Fruit fly (Drosophila melanogaster) whole organism, embryonic: ENCODE data around the gene CG33120.

Experiments used
- ATbp ChIP-seq: fragments of 200-800 bp; sonication (Bioruptor generic); optimal IDR thresholded peaks from 2 replicates; lab custom pipeline; 2017; ENCODE audit warnings: missing biosample characterization, mild to moderate bottlenecking, missing genetic modification characterization, missing genetic modification reagents
- Atf-2 ChIP-seq: fragments of 200-800 bp; sonication (Bioruptor generic); optimal IDR thresholded peaks from 2 replicates; lab custom pipeline; 2016; ENCODE audit warnings: missing biosample characterization, missing genetic modification characterization
- Atf6 ChIP-seq: fragments of 200-800 bp; sonication (Bioruptor generic); IDR thresholded peaks from 2 replicates; pipeline ENCODE4 v1.3.6; 2022; ENCODE audit warnings: missing biosample characterization, missing genetic modification characterization
- CG1024 ChIP-seq: fragments of 200-800 bp; sonication (Bioruptor generic); IDR thresholded peaks from 2 replicates; pipeline ENCODE4 v1.3.6; 2022; ENCODE audit warnings: missing biosample characterization, missing genetic modification characterization
- CG10267 ChIP-seq: fragments of 200-800 bp; sonication (Bioruptor generic); optimal IDR thresholded peaks from 2 replicates; lab custom pipeline; 2018; ENCODE audit warnings: missing biosample characterization, mild to moderate bottlenecking, missing genetic modification characterization, moderate library complexity
- CG10462 ChIP-seq: fragments of 200-800 bp; sonication (Bioruptor generic); optimal IDR thresholded peaks from 2 replicates; lab custom pipeline; 2016; ENCODE audit warnings: missing biosample characterization, missing genetic modification characterization
- CG10959 ChIP-seq: fragments of 200-800 bp; sonication (Bioruptor generic); IDR thresholded peaks from 2 replicates; pipeline ENCODE4 v1.3.6; 2022; ENCODE audit warnings: missing biosample characterization, missing genetic modification characterization
- CG13296 ChIP-seq: fragments of 200-800 bp; sonication (Bioruptor generic); optimal IDR thresholded peaks from 3 replicates; lab custom pipeline; 2018; ENCODE audit warnings: missing biosample characterization, mild to moderate bottlenecking, missing genetic modification characterization
- CG14667 ChIP-seq: fragments of 200-800 bp; sonication (Bioruptor generic); IDR thresholded peaks from 2 replicates; pipeline ENCODE4 v1.3.6; 2022; ENCODE audit warnings: missing biosample characterization, missing genetic modification characterization
- CG18011 ChIP-seq: fragments of 200-800 bp; sonication (Bioruptor generic); optimal IDR thresholded peaks from 2 replicates; lab custom pipeline; 2017; ENCODE audit warnings: missing biosample characterization, missing genetic modification characterization, mild to moderate bottlenecking, moderate library complexity, missing genotype
- CG18476 ChIP-seq: fragments of 200-800 bp; sonication (Bioruptor generic); optimal IDR thresholded peaks from 2 replicates; lab custom pipeline; 2016; ENCODE audit warnings: missing biosample characterization, mild to moderate bottlenecking, missing genetic modification characterization
- CG2678 ChIP-seq: fragments of 200-800 bp; sonication (Bioruptor generic); optimal IDR thresholded peaks from 3 replicates; lab custom pipeline; 2019; ENCODE audit warnings: missing biosample characterization, mild to moderate bottlenecking, missing genetic modification characterization, moderate library complexity
- CG30403 ChIP-seq: fragments of 200-800 bp; sonication (Bioruptor generic); optimal IDR thresholded peaks from 3 replicates; lab custom pipeline; 2016; ENCODE audit warnings: missing biosample characterization, missing genetic modification characterization
- CG31224 ChIP-seq: fragments of 200-800 bp; sonication (Bioruptor generic); IDR thresholded peaks from 2 replicates; pipeline ENCODE4 v1.3.6; 2022; ENCODE audit warnings: missing biosample characterization, missing genetic modification characterization
- CG32532 ChIP-seq: fragments of 200-800 bp; sonication (Bioruptor generic); IDR thresholded peaks from 2 replicates; pipeline ENCODE4 v1.3.6; 2022; ENCODE audit warnings: missing biosample characterization, missing genetic modification characterization
- CG43689 ChIP-seq: fragments of 200-800 bp; sonication (Bioruptor generic); IDR thresholded peaks from 2 replicates; pipeline ENCODE4 v1.3.6; 2022; ENCODE audit warnings: missing biosample characterization, missing genetic modification characterization
- CG4730 ChIP-seq: fragments of 200-800 bp; sonication (Bioruptor generic); IDR thresholded peaks from 2 replicates; pipeline ENCODE4 v1.3.6; 2022; ENCODE audit warnings: missing biosample characterization, missing genetic modification characterization
- CG6854 ChIP-seq: fragments of 200-800 bp; sonication (Bioruptor generic); optimal IDR thresholded peaks from 3 replicates; lab custom pipeline; 2017; ENCODE audit warnings: missing biosample characterization, mild to moderate bottlenecking, missing genetic modification characterization
- CG9437 ChIP-seq: fragments of 200-800 bp; sonication (Bioruptor generic); optimal IDR thresholded peaks from 2 replicates; lab custom pipeline; 2018; ENCODE audit warnings: missing biosample characterization, mild to moderate bottlenecking, missing genetic modification characterization
- CG9932 ChIP-seq: fragments of 200-800 bp; sonication (Bioruptor generic); IDR thresholded peaks from 2 replicates; pipeline ENCODE4 v1.3.6; 2022; ENCODE audit warnings: missing biosample characterization, missing genetic modification characterization
- CoRest ChIP-seq: fragments of 200-800 bp; sonication (Bioruptor generic); optimal IDR thresholded peaks from 3 replicates; lab custom pipeline; 2018; ENCODE audit warnings: missing biosample characterization, mild to moderate bottlenecking, missing genetic modification characterization, moderate library complexity
- D19A ChIP-seq: fragments of 200-800 bp; optimal IDR thresholded peaks from 3 replicates; lab custom pipeline; 2019; ENCODE audit warnings: missing biosample characterization, mild to moderate bottlenecking, missing genetic modification characterization, moderate library complexity
- Drgx ChIP-seq: fragments of 200-800 bp; sonication (Bioruptor generic); IDR thresholded peaks from 2 replicates; pipeline ENCODE4 v1.3.6; 2022; ENCODE audit warnings: missing biosample characterization, missing genetic modification characterization
- H2.0 ChIP-seq: fragments of 200-800 bp; sonication (Bioruptor generic); IDR thresholded peaks from 2 replicates; pipeline ENCODE4 v1.3.6; 2022; ENCODE audit warnings: missing biosample characterization, missing genetic modification characterization
- MESR4 ChIP-seq: fragments of 200-800 bp; sonication (Bioruptor generic); optimal IDR thresholded peaks from 2 replicates; lab custom pipeline; 2018; ENCODE audit warnings: missing biosample characterization, mild to moderate bottlenecking, missing genetic modification characterization, moderate library complexity
- Med ChIP-seq: fragments of 200-800 bp; sonication (Bioruptor generic); peaks from one replicate; lab custom pipeline; 2016; ENCODE audit warnings: missing biosample characterization, missing genetic modification characterization, mild to moderate bottlenecking, inconsistent platforms, moderate library complexity
- Meics ChIP-seq: fragments of 200-800 bp; sonication (Bioruptor generic); optimal IDR thresholded peaks from 2 replicates; lab custom pipeline; 2017; ENCODE audit warnings: missing biosample characterization, mild to moderate bottlenecking, missing genetic modification characterization
- Nf-YB ChIP-seq: fragments of 200-800 bp; sonication (Bioruptor generic); optimal IDR thresholded peaks from 3 replicates; lab custom pipeline; 2019; ENCODE audit warnings: missing biosample characterization, mild to moderate bottlenecking, missing genetic modification characterization, moderate library complexity
- Optix ChIP-seq: fragments of 200-800 bp; sonication (Bioruptor generic); IDR thresholded peaks from 3 replicates; pipeline ENCODE4 v1.3.6; 2022; ENCODE audit warnings: missing biosample characterization, missing genetic modification characterization
- Scr ChIP-seq: fragments of 200-800 bp; sonication (Bioruptor generic); IDR thresholded peaks from 2 replicates; pipeline ENCODE4 v1.3.6; 2022; ENCODE audit warnings: missing biosample characterization, missing genetic modification characterization; ENCODE audit not compliant: partially characterized antibody
- Sry-β ChIP-seq: fragments of 200-800 bp; sonication (Bioruptor generic); optimal IDR thresholded peaks from 2 replicates; lab custom pipeline; 2018; ENCODE audit warnings: missing biosample characterization, mild to moderate bottlenecking, missing genetic modification characterization, moderate library complexity
- Xrp1 ChIP-seq: fragments of 200-800 bp; sonication (Bioruptor generic); IDR thresholded peaks from 2 replicates; pipeline ENCODE4 v1.3.6; 2022; ENCODE audit warnings: missing biosample characterization, missing genetic modification characterization
- ab ChIP-seq: fragments of 200-800 bp; sonication (Bioruptor generic); optimal IDR thresholded peaks from 2 replicates; lab custom pipeline; 2016; ENCODE audit warnings: missing biosample characterization, missing genetic modification characterization
- ap ChIP-seq: fragments of 200-800 bp; sonication (Bioruptor generic); IDR thresholded peaks from 2 replicates; pipeline ENCODE4 v1.3.6; 2022; ENCODE audit warnings: missing biosample characterization, missing genetic modification characterization
- bowl ChIP-seq: fragments of 200-800 bp; sonication (Bioruptor generic); IDR thresholded peaks from 2 replicates; pipeline ENCODE4 v1.3.6; 2022; ENCODE audit warnings: missing biosample characterization, missing genetic modification characterization
- caup ChIP-seq: fragments of 200-800 bp; sonication (Bioruptor generic); optimal IDR thresholded peaks from 3 replicates; lab custom pipeline; 2017; ENCODE audit warnings: missing biosample characterization, mild to moderate bottlenecking, missing genetic modification characterization, moderate library complexity; ENCODE audit not compliant: severe bottlenecking
- dan ChIP-seq: fragments of 200-800 bp; sonication (Bioruptor generic); IDR thresholded peaks from 2 replicates; pipeline ENCODE4 v1.3.6; 2022; ENCODE audit warnings: missing biosample characterization, missing genetic modification characterization
- exex ChIP-seq: fragments of 200-800 bp; sonication (Bioruptor generic); optimal IDR thresholded peaks from 4 replicates; lab custom pipeline; 2018; ENCODE audit warnings: missing biosample characterization, mild to moderate bottlenecking, missing genetic modification characterization, moderate library complexity
- fd96Cb ChIP-seq: fragments of 200-800 bp; sonication (Bioruptor generic); optimal IDR thresholded peaks from 2 replicates; lab custom pipeline; 2018; ENCODE audit warnings: missing biosample characterization, mild to moderate bottlenecking, missing genetic modification characterization, moderate library complexity
- ftz-f1 ChIP-seq: fragments of 200-800 bp; sonication (Bioruptor generic); optimal IDR thresholded peaks from 2 replicates; lab custom pipeline; 2016; ENCODE audit warnings: missing biosample characterization, missing genetic modification characterization
- grau ChIP-seq: fragments of 200-800 bp; optimal IDR thresholded peaks from 3 replicates; lab custom pipeline; 2019; ENCODE audit warnings: missing biosample characterization, mild to moderate bottlenecking, missing genetic modification characterization, moderate library complexity
- ind ChIP-seq: fragments of 200-800 bp; sonication (Bioruptor generic); optimal IDR thresholded peaks from 3 replicates; lab custom pipeline; 2016; ENCODE audit warnings: missing biosample characterization, missing genetic modification characterization
- ken ChIP-seq: fragments of 200-800 bp; sonication (Bioruptor generic); IDR thresholded peaks from 3 replicates; pipeline ENCODE4 v1.3.6; 2022; ENCODE audit warnings: missing biosample characterization, missing genetic modification characterization
- lab ChIP-seq: fragments of 200-800 bp; sonication (Bioruptor generic); optimal IDR thresholded peaks from 3 replicates; lab custom pipeline; 2017; ENCODE audit warnings: missing biosample characterization, missing genetic modification characterization, mild to moderate bottlenecking, moderate library complexity, missing genetic modification reagents
- ro ChIP-seq: fragments of 200-800 bp; sonication (Bioruptor generic); IDR thresholded peaks from 2 replicates; pipeline ENCODE4 v1.3.6; 2022; ENCODE audit warnings: missing biosample characterization, missing genetic modification characterization
- sna ChIP-seq: fragments of 200-800 bp; sonication (Bioruptor generic); IDR thresholded peaks from 2 replicates; pipeline ENCODE4 v1.3.6; 2022; ENCODE audit warnings: missing biosample characterization, missing genetic modification characterization; ENCODE audit not compliant: partially characterized antibody
- ssp ChIP-seq: fragments of 200-800 bp; sonication (Bioruptor generic); IDR thresholded peaks from 2 replicates; pipeline ENCODE4 v1.3.6; 2022; ENCODE audit warnings: missing biosample characterization, missing genetic modification characterization
- trh ChIP-seq: fragments of 200-800 bp; sonication (Bioruptor generic); optimal IDR thresholded peaks from 2 replicates; lab custom pipeline; 2016; ENCODE audit warnings: missing biosample characterization, missing genetic modification characterization
- tx ChIP-seq: fragments of 200-800 bp; sonication (Bioruptor generic); optimal IDR thresholded peaks from 2 replicates; lab custom pipeline; 2016; ENCODE audit warnings: missing biosample characterization, missing genetic modification characterization
- wek ChIP-seq: fragments of 200-800 bp; sonication (Bioruptor generic); optimal IDR thresholded peaks from 3 replicates; lab custom pipeline; 2018; ENCODE audit warnings: missing biosample characterization, mild to moderate bottlenecking, missing genetic modification characterization, moderate library complexity
- yki ChIP-seq: fragments of >200 bp; optimal IDR thresholded peaks from 3 replicates; lab custom pipeline; 2018

The CG33120 gene

dm6 chr2L:18864093-18864492 lies 19.7 kb upstream of the CG33120 start (continued):
- TF ChIP-seq fd96Cb (tag; lab: Kevin White, UChicago) (no peak), CG18476 (GFP tag; lab: Kevin White, UChicago) (no peak), CG10462 (GFP tag; lab: Kevin White, UChicago) (no peak), ATbp (GFP tag; lab: Kevin White, UChicago) (peak; percentile 57), dan (GFP tag; lab: Robert Waterston, UW) (no peak), CG18011 (no peak), Optix (GFP tag; lab: Robert Waterston, UW) (0 out of 3 replicates have a peak, but pooled peaks have one; percentile 21), CG31224 (GFP tag; lab: Robert Waterston, UW) (peak; percentile 20; the same call in 1 of the 2 replicates), tx (GFP tag; lab: Kevin White, UChicago) (no peak), ssp (GFP tag; lab: Robert Waterston, UW) (no peak), ro (GFP tag; lab: Robert Waterston, UW) (0 out of 2 replicates have a peak, but pooled peaks have one; percentile 15), lab (GFP tag; lab: Kevin White, UChicago) (peak; percentile 47), Meics (GFP tag; lab: Kevin White, UChicago) (no peak), CG43689 (0 out of 2 replicates have a peak, but pooled peaks have one; percentile 38), ftz-f1 (GFP tag; lab: Kevin White, UChicago) (no peak), CG6854 (GFP tag; lab: Kevin White, UChicago) (no peak), Sry-β (GFP tag; lab: Kevin White, UChicago) (no peak), CG10267 (tag; lab: Kevin White, UChicago) (no peak), D19A (tag; lab: Kevin White, UChicago) (no peak), CG13296 (no peak), ab (GFP tag; lab: Kevin White, UChicago) (no peak), CG9932 (GFP tag; lab: Robert Waterston, UW) (peak; percentile 42; the same call in 1 of the 2 replicates), Xrp1 (GFP tag; lab: Robert Waterston, UW) (no peak), Nf-YB (GFP tag; lab: Kevin White, UChicago) (no peak), H2.0 (GFP tag; lab: Robert Waterston, UW) (no peak), wek (GFP tag; lab: Kevin White, UChicago) (peak; percentile 14), ken (GFP tag; lab: Robert Waterston, UW) (0 out of 3 replicates have a peak, but pooled peaks have one; percentile 41), ind (no peak), ap (GFP tag; lab: Robert Waterston, UW) (no peak), exex (no peak), trh (no peak), CG32532 (GFP tag; lab: Robert Waterston, UW) (peak; percentile 24; the same call in 1 of the 2 replicates), Atf-2 (GFP tag; lab: Kevin White, UChicago) (no peak), CG30403 (GFP tag; lab: Kevin White, UChicago) (no peak), CG10959 (GFP tag; lab: Robert Waterston, UW) (no peak), CoRest (tag; lab: Kevin White, UChicago) (no peak), Atf6 (GFP tag; lab: Robert Waterston, UW) (no peak), CG4730 (GFP tag; lab: Robert Waterston, UW) (no peak), CG2678 (tag; lab: Kevin White, UChicago) (peak; percentile 17), sna (GFP tag; lab: Robert Waterston, UW) (no peak), caup (GFP tag; lab: Kevin White, UChicago) (no peak), bowl (GFP tag; lab: Robert Waterston, UW) (0 out of 2 replicates have a peak, but pooled peaks have one; percentile 27), MESR4 (GFP tag; lab: Kevin White, UChicago) (no peak), Med (GFP tag; lab: Kevin White, UChicago) (peak; percentile 65), CG9437 (GFP tag; lab: Kevin White, UChicago) (no peak), Drgx (GFP tag; lab: Robert Waterston, UW) (no peak), grau (tag; lab: Kevin White, UChicago) (no peak), CG14667 (no peak), yki (lab: Kevin White, UChicago) (no peak), Scr (GFP tag; lab: Robert Waterston, UW) (no peak), CG1024 (GFP tag; lab: Robert Waterston, UW) (0 out of 2 replicates have a peak, but pooled peaks have one; percentile 5)
